Worm (Caenorhabditis elegans) whole organism, midembryonic: ENCODE data around the gene rrc-1.

Experiments
- T22C8.4 ChIP-seq: fragments of 200-800 bp; sonication (Bioruptor generic); IDR thresholded peaks from 2 replicates; pipeline ENCODE4 v1.3.6; 2022; ENCODE audit warnings: missing genetic modification characterization, missing compliant biosample characterization
- cog-1 ChIP-seq: sonication (generic microtip); optimal IDR thresholded peaks from 2 replicates; lab custom pipeline; 2016; ENCODE audit warnings: missing genetic modification characterization, missing compliant biosample characterization
- flt-1 ChIP-seq: fragments of 200-800 bp; sonication (Bioruptor generic); IDR thresholded peaks from 2 replicates; pipeline ENCODE4 v1.3.6; 2022; ENCODE audit warnings: missing genetic modification characterization, missing compliant biosample characterization
- klf-2 ChIP-seq: fragments of 200-800 bp; sonication (Bioruptor generic); conservative IDR thresholded peaks from 2 replicates; pipeline ENCODE4 v1.3.6; 2022; ENCODE audit warnings: missing genetic modification reagents, missing genetic modification characterization, missing compliant biosample characterization
- med-1 ChIP-seq: sonication (generic microtip); optimal IDR thresholded peaks from 2 replicates; lab custom pipeline; 2017; ENCODE audit warnings: missing genetic modification characterization, mild to moderate bottlenecking, missing compliant biosample characterization, antibody characterized with exemption, missing genetic modification reagents; ENCODE audit not compliant: insufficient read depth
- ref-1 ChIP-seq: fragments of 200-800 bp; sonication (Bioruptor generic); conservative IDR thresholded peaks from 2 replicates; pipeline ENCODE4 v1.3.6; 2022; ENCODE audit warnings: missing genetic modification reagents, missing genetic modification characterization, missing compliant biosample characterization
- tab-1 ChIP-seq: fragments of 200-800 bp; sonication (Bioruptor generic); IDR thresholded peaks from 2 replicates; pipeline ENCODE4 v1.3.6; 2022; ENCODE audit warnings: missing genetic modification characterization, missing compliant biosample characterization
- ztf-29 ChIP-seq: fragments of 200-800 bp; sonication (Bioruptor generic); IDR thresholded peaks from 2 replicates; pipeline ENCODE4 v1.3.6; 2022; ENCODE audit warnings: missing genetic modification reagents, missing genetic modification characterization, missing compliant biosample characterization

- TF ChIP-seq klf-2 (GFP tag; lab: Robert Waterston, UW), result no peak
- TF ChIP-seq cog-1 (tag; lab: Kevin White, UChicago), result no peak
- TF ChIP-seq tab-1 (GFP tag; lab: Robert Waterston, UW), result no peak
- no peak for TF ChIP-seq T22C8.4 (GFP tag; lab: Robert Waterston, UW)
- TF ChIP-seq med-1 (GFP tag; lab: Kevin White, UChicago), result no peak
- no peak for TF ChIP-seq flt-1 (GFP tag; lab: Robert Waterston, UW)
- TF ChIP-seq ztf-29 (GFP tag; lab: Robert Waterston, UW), result no peak
- no peak for TF ChIP-seq ref-1 (GFP tag; lab: Robert Waterston, UW)
Measured at ce11 chrX:9850258-9850657, 19.2 kb upstream of the rrc-1 start, which contains the start of gene lec-8.
